Fruit fly (Drosophila melanogaster) whole organism, prepupa: Measurements from ENCODE around the gene Ugt35E2.

ENCODE experiments used
- CG31627 ChIP-seq: fragments of 200-800 bp; sonication (Bioruptor generic); optimal IDR thresholded peaks from 3 replicates; lab custom pipeline; 2016; ENCODE audit warnings: missing biosample characterization, missing genetic modification characterization
- CG6808 ChIP-seq: fragments of 200-800 bp; sonication (Bioruptor generic); optimal IDR thresholded peaks from 3 replicates; lab custom pipeline; 2017; ENCODE audit warnings: missing biosample characterization, missing genetic modification characterization, mild to moderate bottlenecking, moderate library complexity, missing genetic modification reagents
- CG8632 ChIP-seq: fragments of 200-800 bp; sonication (Bioruptor generic); optimal IDR thresholded peaks from 3 replicates; lab custom pipeline; 2016; ENCODE audit warnings: missing biosample characterization, missing genetic modification characterization
- Sox102F ChIP-seq: fragments of 200-800 bp; sonication (Bioruptor generic); optimal IDR thresholded peaks from 2 replicates; lab custom pipeline; 2016; ENCODE audit warnings: missing biosample characterization, mild to moderate bottlenecking, missing genetic modification characterization
- acj6 ChIP-seq: fragments of 200-800 bp; sonication (Bioruptor generic); optimal IDR thresholded peaks from 3 replicates; lab custom pipeline; 2016; ENCODE audit warnings: missing biosample characterization, missing genetic modification characterization
- eg ChIP-seq: fragments of 200-800 bp; sonication (Bioruptor generic); IDR thresholded peaks from 3 replicates; pipeline ENCODE4 v1.3.6; 2022; ENCODE audit warnings: missing biosample characterization, missing genetic modification characterization

- TF ChIP-seq eg (GFP tag; lab: Robert Waterston, UW) (no peak), CG6808 (GFP tag; lab: Kevin White, UChicago) (no peak), CG31627 (GFP tag; lab: Kevin White, UChicago) (no peak), CG8632 (GFP tag; lab: Kevin White, UChicago) (no peak), Sox102F (no peak), acj6 (no peak)
These were observed 28.0 kb upstream of the Ugt35E2 start, which contains the start of gene CG18577 for dm6 chr3R:11195792-11196191.
